Fruit fly (Drosophila melanogaster) whole organism, embryonic: ENCODE data around the gene CG14000.

Source experiments
- Atf-2 ChIP-seq: fragments of 200-800 bp; sonication (Bioruptor generic); optimal IDR thresholded peaks from 2 replicates; lab custom pipeline; 2016; ENCODE audit warnings: missing biosample characterization, missing genetic modification characterization
- B-H2 ChIP-seq: fragments of 200-800 bp; sonication (Bioruptor generic); optimal IDR thresholded peaks from 2 replicates; lab custom pipeline; 2018; ENCODE audit warnings: missing biosample characterization, mild to moderate bottlenecking, missing genetic modification characterization
- CG11560 ChIP-seq: fragments of 200-800 bp; sonication (Bioruptor generic); IDR thresholded peaks from 3 replicates; pipeline ENCODE4 v1.3.6; 2022; ENCODE audit warnings: missing biosample characterization, missing genetic modification characterization
- CG12769 ChIP-seq: fragments of 200-800 bp; sonication (Bioruptor generic); optimal IDR thresholded peaks from 2 replicates; lab custom pipeline; 2019; ENCODE audit warnings: missing biosample characterization, mild to moderate bottlenecking, missing genetic modification characterization, moderate library complexity
- CG13123 ChIP-seq: fragments of 200-800 bp; sonication (Bioruptor generic); optimal IDR thresholded peaks from 2 replicates; lab custom pipeline; 2016; ENCODE audit warnings: missing biosample characterization, missing genetic modification characterization
- CG15601 ChIP-seq: fragments of 200-800 bp; sonication (Bioruptor generic); optimal IDR thresholded peaks from 3 replicates; lab custom pipeline; 2019; ENCODE audit warnings: missing biosample characterization, mild to moderate bottlenecking, missing genetic modification characterization, moderate library complexity
- CG1602 ChIP-seq: fragments of 200-800 bp; sonication (Bioruptor generic); optimal IDR thresholded peaks from 3 replicates; lab custom pipeline; 2016; ENCODE audit warnings: missing biosample characterization, missing genetic modification characterization
- CG1832 ChIP-seq: fragments of 200-800 bp; sonication (Bioruptor generic); optimal IDR thresholded peaks from 2 replicates; lab custom pipeline; 2017; ENCODE audit warnings: missing biosample characterization, mild to moderate bottlenecking, missing genetic modification characterization, inconsistent platforms
- CG2199 ChIP-seq: fragments of 200-800 bp; sonication (Bioruptor generic); IDR thresholded peaks from 3 replicates; pipeline ENCODE4 v1.3.6; 2022; ENCODE audit warnings: missing biosample characterization, missing genetic modification characterization
- CG2202 ChIP-seq: fragments of 200-800 bp; sonication (Bioruptor generic); optimal IDR thresholded peaks from 2 replicates; lab custom pipeline; 2018; ENCODE audit warnings: missing biosample characterization, mild to moderate bottlenecking, missing genetic modification characterization
- CG34376 ChIP-seq: fragments of 200-800 bp; sonication (Bioruptor generic); optimal IDR thresholded peaks from 2 replicates; lab custom pipeline; 2018; ENCODE audit warnings: missing biosample characterization, mild to moderate bottlenecking, missing genetic modification characterization
- CG4424 ChIP-seq: fragments of 200-800 bp; sonication (Bioruptor generic); optimal IDR thresholded peaks from 3 replicates; lab custom pipeline; 2016; ENCODE audit warnings: missing biosample characterization, missing genetic modification characterization
- CG6272 ChIP-seq: fragments of 200-800 bp; sonication (Bioruptor generic); IDR thresholded peaks from 2 replicates; pipeline ENCODE4 v1.3.6; 2022; ENCODE audit warnings: missing biosample characterization, missing genetic modification characterization
- CG6654 ChIP-seq: fragments of 200-800 bp; sonication (Bioruptor generic); optimal IDR thresholded peaks from 2 replicates; lab custom pipeline; 2017; ENCODE audit warnings: missing biosample characterization, mild to moderate bottlenecking, missing genetic modification characterization
- CG6791 ChIP-seq: fragments of 200-800 bp; sonication (Bioruptor generic); IDR thresholded peaks from 3 replicates; pipeline ENCODE4 v1.3.6; 2022; ENCODE audit warnings: missing biosample characterization, missing genetic modification characterization; ENCODE audit not compliant: partially characterized antibody
- CG7987 ChIP-seq: fragments of 200-800 bp; sonication (Bioruptor generic); optimal IDR thresholded peaks from 2 replicates; lab custom pipeline; 2018; ENCODE audit warnings: missing biosample characterization, mild to moderate bottlenecking, missing genetic modification characterization, moderate library complexity
- CG8290 ChIP-seq, 3 experiments: fragments of 200-800 bp; sonication (Bioruptor generic); optimal IDR thresholded peaks; 2 replicates each; lab custom pipeline; 2016 to 2019; ENCODE audit warnings: missing biosample characterization in 3 of 3, missing genetic modification characterization in 3 of 3, mild to moderate bottlenecking in 2 of 3, moderate library complexity in 1 of 3
- CG8478 ChIP-seq: fragments of >200 bp; optimal IDR thresholded peaks from 2 replicates; lab custom pipeline; 2018
- Dbx ChIP-seq: fragments of 200-800 bp; sonication (Bioruptor generic); IDR thresholded peaks from 3 replicates; pipeline ENCODE4 v1.3.6; 2022; ENCODE audit warnings: missing biosample characterization, missing genetic modification characterization
- ERR ChIP-seq: fragments of 200-800 bp; sonication (Bioruptor generic); optimal IDR thresholded peaks from 2 replicates; lab custom pipeline; 2016; ENCODE audit warnings: missing biosample characterization, missing genetic modification characterization
- Eip74EF ChIP-seq, 2 experiments: fragments of 200-800 bp in 1 of 2; fragments of >200 bp in 1 of 2; sonication (Bioruptor generic) in 1 of 2; optimal IDR thresholded peaks; 2 replicates each; lab custom pipeline; 2017 to 2019; ENCODE audit warnings: missing biosample characterization in 2 of 2, missing genetic modification characterization in 2 of 2, mild to moderate bottlenecking in 1 of 2, moderate library complexity in 1 of 2
- Ets65A ChIP-seq: fragments of 200-800 bp; sonication (Bioruptor generic); peaks from one replicate; lab custom pipeline; 2016; ENCODE audit warnings: missing biosample characterization, missing genetic modification characterization
- Fer3 ChIP-seq: fragments of 200-800 bp; sonication (Bioruptor generic); optimal IDR thresholded peaks from 2 replicates; lab custom pipeline; 2018; ENCODE audit warnings: missing biosample characterization, mild to moderate bottlenecking, missing genetic modification characterization, moderate library complexity
- Hr78 ChIP-seq, 2 experiments: fragments of 200-800 bp in 1 of 2; fragments of >200 bp in 1 of 2; sonication (Bioruptor generic) in 1 of 2; optimal IDR thresholded peaks; 2 replicates each; lab custom pipeline; 2017 to 2019; ENCODE audit warnings: missing biosample characterization in 2 of 2, missing genetic modification characterization in 2 of 2, mild to moderate bottlenecking in 1 of 2, moderate library complexity in 1 of 2
- MBD-R2 ChIP-seq: fragments of 200-800 bp; sonication (Bioruptor generic); IDR thresholded peaks from 2 replicates; pipeline ENCODE4 v1.3.6; 2022; ENCODE audit warnings: missing biosample characterization, missing genetic modification characterization
- Med ChIP-seq: fragments of 200-800 bp; sonication (Bioruptor generic); peaks from one replicate; lab custom pipeline; 2016; ENCODE audit warnings: missing biosample characterization, missing genetic modification characterization, mild to moderate bottlenecking, inconsistent platforms, moderate library complexity
- Mrtf ChIP-seq: fragments of 200-800 bp; sonication (Bioruptor generic); IDR thresholded peaks from 3 replicates; pipeline ENCODE4 v1.3.6; 2022; ENCODE audit warnings: missing biosample characterization, missing genetic modification characterization
- Oli ChIP-seq: fragments of 200-800 bp; sonication (Bioruptor generic); optimal IDR thresholded peaks from 2 replicates; lab custom pipeline; 2018; ENCODE audit warnings: missing biosample characterization, mild to moderate bottlenecking, missing genetic modification characterization, moderate library complexity
- Pdp1 ChIP-seq, 2 experiments: fragments of 200-800 bp; sonication (Bioruptor generic); optimal IDR thresholded peaks; 3 replicates each; lab custom pipeline; 2016; ENCODE audit warnings: missing biosample characterization in 2 of 2, missing genetic modification characterization in 2 of 2, mild to moderate bottlenecking in 1 of 2, moderate library complexity in 1 of 2
- ap ChIP-seq: fragments of 200-800 bp; sonication (Bioruptor generic); IDR thresholded peaks from 2 replicates; pipeline ENCODE4 v1.3.6; 2022; ENCODE audit warnings: missing biosample characterization, missing genetic modification characterization
- chinmo ChIP-seq: fragments of 200-800 bp; sonication (Bioruptor generic); IDR thresholded peaks from 4 replicates; pipeline ENCODE4 v1.3.6; 2022; ENCODE audit warnings: missing biosample characterization, missing genetic modification characterization; ENCODE audit not compliant: partially characterized antibody
- cwo ChIP-seq: fragments of 200-800 bp; sonication (Bioruptor generic); optimal IDR thresholded peaks from 3 replicates; lab custom pipeline; 2017; ENCODE audit warnings: missing biosample characterization, missing genetic modification characterization, mild to moderate bottlenecking, moderate library complexity, missing genetic modification reagents
- dysf ChIP-seq: fragments of 200-800 bp; sonication (Bioruptor generic); IDR thresholded peaks from 3 replicates; pipeline ENCODE4 v1.3.6; 2022; ENCODE audit warnings: missing biosample characterization, missing genetic modification characterization
- emc ChIP-seq: fragments of 200-800 bp; sonication (Bioruptor generic); optimal IDR thresholded peaks from 2 replicates; lab custom pipeline; 2016; ENCODE audit warnings: missing biosample characterization, missing genetic modification characterization
- ems ChIP-seq: fragments of 200-800 bp; sonication (Bioruptor generic); optimal IDR thresholded peaks from 3 replicates; lab custom pipeline; 2016; ENCODE audit warnings: missing biosample characterization, missing genetic modification characterization
- exex ChIP-seq: fragments of 200-800 bp; sonication (Bioruptor generic); optimal IDR thresholded peaks from 4 replicates; lab custom pipeline; 2018; ENCODE audit warnings: missing biosample characterization, mild to moderate bottlenecking, missing genetic modification characterization, moderate library complexity
- ftz-f1 ChIP-seq: fragments of 200-800 bp; sonication (Bioruptor generic); optimal IDR thresholded peaks from 2 replicates; lab custom pipeline; 2016; ENCODE audit warnings: missing biosample characterization, missing genetic modification characterization
- grn ChIP-seq: fragments of 200-800 bp; sonication (Bioruptor generic); optimal IDR thresholded peaks from 3 replicates; lab custom pipeline; 2017; ENCODE audit warnings: missing biosample characterization, missing genetic modification characterization
- ken ChIP-seq: fragments of 200-800 bp; sonication (Bioruptor generic); IDR thresholded peaks from 3 replicates; pipeline ENCODE4 v1.3.6; 2022; ENCODE audit warnings: missing biosample characterization, missing genetic modification characterization
- mirr ChIP-seq: fragments of 200-800 bp; sonication (Bioruptor generic); optimal IDR thresholded peaks from 3 replicates; lab custom pipeline; 2018; ENCODE audit warnings: missing biosample characterization, mild to moderate bottlenecking, missing genetic modification characterization
- sens ChIP-seq: fragments of 200-800 bp; sonication (Bioruptor generic); peaks from one replicate; lab custom pipeline; 2016; ENCODE audit warnings: missing biosample characterization, missing genetic modification characterization
- sug ChIP-seq: fragments of 200-800 bp; optimal IDR thresholded peaks from 2 replicates; lab custom pipeline; 2019; ENCODE audit warnings: missing biosample characterization, mild to moderate bottlenecking, missing genetic modification characterization, moderate library complexity
- tgo ChIP-seq: fragments of 200-800 bp; sonication (Bioruptor generic); IDR thresholded peaks from 3 replicates; pipeline ENCODE4 v1.3.6; 2022; ENCODE audit warnings: missing biosample characterization, missing genetic modification characterization
- wdn ChIP-seq: fragments of 200-800 bp; sonication (Bioruptor generic); IDR thresholded peaks from 2 replicates; pipeline ENCODE4 v1.3.6; 2022; ENCODE audit warnings: missing biosample characterization, missing genetic modification characterization

Gene CG14000

dm6 chr2L:5945651-5946547 is 35.8 kb upstream of the CG14000 start:
- TF ChIP-seq ems: no peak
- peak; percentile 88 for TF ChIP-seq grn (GFP tag; lab: Kevin White, UChicago)
- TF ChIP-seq tgo (GFP tag; lab: Robert Waterston, UW): 0 out of 3 replicates have a peak, but pooled peaks have one; percentile 18
- no peak for TF ChIP-seq CG15601 (tag; lab: Kevin White, UChicago)
- TF ChIP-seq CG6654 (GFP tag; lab: Kevin White, UChicago): no peak
- peak; percentile 39 for TF ChIP-seq CG1832
- no peak for TF ChIP-seq ap (GFP tag; lab: Robert Waterston, UW)
- peak; percentile 43 for TF ChIP-seq CG8478
- TF ChIP-seq Med (GFP tag; lab: Kevin White, UChicago): peak; percentile 84
- peak; percentile 95 for TF ChIP-seq cwo (GFP tag; lab: Kevin White, UChicago)
- peak in 1 of 2 experiments; percentile 8 for TF ChIP-seq Pdp1 (GFP tag; optimal IDR thresholded peaks at IDR 0.05; lab: Kevin White, UChicago)
- peak; percentile 62; the same call in 2 of the 3 replicates for TF ChIP-seq Dbx (GFP tag; lab: Robert Waterston, UW)
- peak; percentile 57 for TF ChIP-seq B-H2
- 0 out of 3 replicates have a peak, but pooled peaks have one; percentile 4 for TF ChIP-seq ken
- TF ChIP-seq sens (GFP tag; lab: Kevin White, UChicago): peak; percentile 8
- TF ChIP-seq ftz-f1 (GFP tag; lab: Kevin White, UChicago): peak; percentile 81
- TF ChIP-seq CG2199 (GFP tag; lab: Robert Waterston, UW): 0 out of 3 replicates have a peak, but pooled peaks have one; percentile 34
- TF ChIP-seq CG6272 (GFP tag; lab: Robert Waterston, UW): no peak
- TF ChIP-seq CG8290 (GFP tag; optimal IDR thresholded peaks at IDR 0.05; lab: Kevin White, UChicago): no peak
- peak in 1 of 2 experiments; percentile 54 for TF ChIP-seq CG8290 (tag; optimal IDR thresholded peaks at IDR 0.05; lab: Kevin White, UChicago)
- TF ChIP-seq Fer3 (tag; lab: Kevin White, UChicago): no peak
- no peak for TF ChIP-seq MBD-R2 (GFP tag; lab: Robert Waterston, UW)
- TF ChIP-seq exex (tag; lab: Kevin White, UChicago): peak; percentile 84
- TF ChIP-seq Oli (tag; lab: Kevin White, UChicago): no peak
- TF ChIP-seq wdn (GFP tag; lab: Robert Waterston, UW): no peak
- TF ChIP-seq Mrtf (GFP tag; lab: Robert Waterston, UW): no peak
- TF ChIP-seq CG12769: peak; percentile 81
- TF ChIP-seq CG34376: peak; percentile 46
- TF ChIP-seq CG13123 (GFP tag; lab: Kevin White, UChicago): no peak
- no peak for TF ChIP-seq CG2202 (tag; lab: Kevin White, UChicago)
- TF ChIP-seq Ets65A: peak; percentile 45
- peak; percentile 44 for TF ChIP-seq mirr (GFP tag; lab: Kevin White, UChicago)
- 0 out of 3 replicates have a peak, but pooled peaks have one; percentile 10 for TF ChIP-seq CG6791 (GFP tag; lab: Robert Waterston, UW)
- TF ChIP-seq sug (tag; lab: Kevin White, UChicago): peak; percentile 73
- TF ChIP-seq CG1602 (GFP tag; lab: Kevin White, UChicago): no peak
- peak; percentile 94 for TF ChIP-seq ERR (GFP tag; lab: Kevin White, UChicago)
- peak; percentile 61 to 85 for TF ChIP-seq Eip74EF (GFP tag; optimal IDR thresholded peaks at IDR 0.05; lab: Kevin White, UChicago)
- 0 out of 3 replicates have a peak, but pooled peaks have one; percentile 60 for TF ChIP-seq CG11560 (tag; lab: Robert Waterston, UW)
- TF ChIP-seq CG7987 (GFP tag; lab: Kevin White, UChicago): peak; percentile 74
- TF ChIP-seq Hr78 (GFP tag; optimal IDR thresholded peaks at IDR 0.05; lab: Kevin White, UChicago): peak in 1 of 2 experiments; percentile 3
- TF ChIP-seq chinmo (GFP tag; lab: Robert Waterston, UW): peak; percentile 75; the same call in 3 of the 4 replicates
- peak; percentile 20 for TF ChIP-seq emc (GFP tag; lab: Kevin White, UChicago)
- TF ChIP-seq Atf-2 (GFP tag; lab: Kevin White, UChicago): no peak
- TF ChIP-seq CG4424: no peak
- TF ChIP-seq dysf (GFP tag; lab: Robert Waterston, UW): 0 out of 3 replicates have a peak, but pooled peaks have one; percentile 54
